Worm (Caenorhabditis elegans): Measurements from ENCODE around the gene W01C8.5.

The W01C8.5 gene

ce11 chrX:5715831-5716364, 18.8 kb upstream of the W01C8.5 start:
- TF ChIP-seq tab-1 (GFP tag; IDR thresholded peaks at IDR 0.05) (no peak), ztf-23 (GFP tag; IDR thresholded peaks at IDR 0.05) (no peak), klf-2 (GFP tag; conservative IDR thresholded peaks at IDR 0.05) (no peak), T22C8.4 (GFP tag; IDR thresholded peaks at IDR 0.05) (no peak), ztf-29 (GFP tag; IDR thresholded peaks at IDR 0.05) (no peak), ref-1 (GFP tag; conservative IDR thresholded peaks at IDR 0.05) (no peak), med-1 (GFP tag; optimal IDR thresholded peaks at IDR 0.05; ENCODE audit: insufficient read depth) (no peak), cog-1 (tag; optimal IDR thresholded peaks at IDR 0.05) (no peak), flt-1 (GFP tag; IDR thresholded peaks at IDR 0.05) (no peak)

- TF ChIP-seq flt-1 (GFP tag; IDR thresholded peaks at IDR 0.05): no peak
- TF ChIP-seq ztf-29 (GFP tag; IDR thresholded peaks at IDR 0.05): no peak
- no peak for TF ChIP-seq tab-1 (GFP tag; IDR thresholded peaks at IDR 0.05)
- no peak for TF ChIP-seq ztf-23 (GFP tag; IDR thresholded peaks at IDR 0.05)
- no peak for TF ChIP-seq cog-1 (tag; optimal IDR thresholded peaks at IDR 0.05)
- TF ChIP-seq T22C8.4 (GFP tag; IDR thresholded peaks at IDR 0.05): no peak
- no peak for TF ChIP-seq klf-2 (GFP tag; conservative IDR thresholded peaks at IDR 0.05)
- no peak for TF ChIP-seq ref-1 (GFP tag; conservative IDR thresholded peaks at IDR 0.05)
- TF ChIP-seq med-1 (GFP tag; optimal IDR thresholded peaks at IDR 0.05; ENCODE audit: insufficient read depth): no peak
These were observed 18.3 kb upstream of the W01C8.5 start for ce11 chrX:5715369-5715768.

ce11 chrX:5714077-5714675, 17.1 kb upstream of the W01C8.5 start, which contains the start of gene cyp-43A1:
Gene cyp-43A1, plus strand, starts transcription at chrX:5714522.
- TF ChIP-seq tab-1 (GFP tag; IDR thresholded peaks at IDR 0.05) (no peak), cog-1 (tag; optimal IDR thresholded peaks at IDR 0.05) (no peak), ref-1 (GFP tag; conservative IDR thresholded peaks at IDR 0.05) (no peak), med-1 (GFP tag; optimal IDR thresholded peaks at IDR 0.05; ENCODE audit: insufficient read depth) (no peak)

ce11 chrX:5713479-5713878, 16.4 kb upstream of the W01C8.5 start:
- TF ChIP-seq ztf-29 (GFP tag; IDR thresholded peaks at IDR 0.05): no peak
- TF ChIP-seq cog-1 (tag; optimal IDR thresholded peaks at IDR 0.05): no peak
- TF ChIP-seq ref-1 (GFP tag; conservative IDR thresholded peaks at IDR 0.05): no peak; the same call in 1 of the 2 replicates
- TF ChIP-seq flt-1 (GFP tag; IDR thresholded peaks at IDR 0.05): peak; percentile 40; the same call in 1 of the 2 replicates
- TF ChIP-seq med-1 (GFP tag; optimal IDR thresholded peaks at IDR 0.05; ENCODE audit: insufficient read depth): no peak
- peak; percentile 38; the same call in 1 of the 2 replicates for TF ChIP-seq ztf-23 (GFP tag; IDR thresholded peaks at IDR 0.05)
- TF ChIP-seq T22C8.4 (GFP tag; IDR thresholded peaks at IDR 0.05): no peak
- no peak; the same call in 1 of the 2 replicates for TF ChIP-seq tab-1 (GFP tag; IDR thresholded peaks at IDR 0.05)
- no peak for TF ChIP-seq klf-2 (GFP tag; conservative IDR thresholded peaks at IDR 0.05)

ce11 chrX:5710637-5711036, 13.5 kb upstream of the W01C8.5 start, which contains the start of gene cat-1:
Gene cat-1, minus strand, starts transcription at chrX:5710737.
- TF ChIP-seq klf-2 (GFP tag; conservative IDR thresholded peaks at IDR 0.05) (no peak), tab-1 (GFP tag; IDR thresholded peaks at IDR 0.05) (no peak), med-1 (GFP tag; optimal IDR thresholded peaks at IDR 0.05; ENCODE audit: insufficient read depth) (no peak), ztf-23 (GFP tag; IDR thresholded peaks at IDR 0.05) (no peak), ref-1 (GFP tag; conservative IDR thresholded peaks at IDR 0.05) (no peak), T22C8.4 (GFP tag; IDR thresholded peaks at IDR 0.05) (no peak), cog-1 (tag; optimal IDR thresholded peaks at IDR 0.05) (no peak), flt-1 (GFP tag; IDR thresholded peaks at IDR 0.05) (no peak), ztf-29 (GFP tag; IDR thresholded peaks at IDR 0.05) (no peak)

ce11 chrX:5709205-5709604, 12.1 kb upstream of the W01C8.5 start:
- TF ChIP-seq ref-1 (GFP tag; conservative IDR thresholded peaks at IDR 0.05) (no peak), klf-2 (GFP tag; conservative IDR thresholded peaks at IDR 0.05) (no peak), med-1 (GFP tag; optimal IDR thresholded peaks at IDR 0.05; ENCODE audit: insufficient read depth) (no peak)

ce11 chrX:5707809-5708208, 10.7 kb upstream of the W01C8.5 start:
- TF ChIP-seq ztf-29 (GFP tag; IDR thresholded peaks at IDR 0.05): peak; percentile 92
- peak; percentile 97 for TF ChIP-seq T22C8.4 (GFP tag; IDR thresholded peaks at IDR 0.05)
- peak; percentile 98 for TF ChIP-seq tab-1 (GFP tag; IDR thresholded peaks at IDR 0.05)
- peak; percentile 77 for TF ChIP-seq cog-1 (tag; optimal IDR thresholded peaks at IDR 0.05)
- TF ChIP-seq ref-1 (GFP tag; conservative IDR thresholded peaks at IDR 0.05): peak; percentile 92
- peak; percentile 81 for TF ChIP-seq med-1 (GFP tag; optimal IDR thresholded peaks at IDR 0.05; ENCODE audit: insufficient read depth)
- peak; percentile 97 for TF ChIP-seq ztf-23 (GFP tag; IDR thresholded peaks at IDR 0.05)
- peak; percentile 92 for TF ChIP-seq klf-2 (GFP tag; conservative IDR thresholded peaks at IDR 0.05)
- peak; percentile 99 for TF ChIP-seq flt-1 (GFP tag; IDR thresholded peaks at IDR 0.05)

ce11 chrX:5699555-5699954, 2.4 kb upstream of the W01C8.5 start:
- TF ChIP-seq cog-1 (tag; optimal IDR thresholded peaks at IDR 0.05) (no peak), T22C8.4 (GFP tag; IDR thresholded peaks at IDR 0.05) (no peak), ref-1 (GFP tag; conservative IDR thresholded peaks at IDR 0.05) (no peak)

ce11 chrX:5698419-5698818, 1.3 kb upstream of the W01C8.5 start:
- TF ChIP-seq ref-1 (GFP tag; conservative IDR thresholded peaks at IDR 0.05) (no peak), klf-2 (GFP tag; conservative IDR thresholded peaks at IDR 0.05) (no peak), med-1 (GFP tag; optimal IDR thresholded peaks at IDR 0.05; ENCODE audit: insufficient read depth) (no peak), flt-1 (GFP tag; IDR thresholded peaks at IDR 0.05) (no peak), tab-1 (GFP tag; IDR thresholded peaks at IDR 0.05) (no peak), ztf-29 (GFP tag; IDR thresholded peaks at IDR 0.05) (no peak), cog-1 (tag; optimal IDR thresholded peaks at IDR 0.05) (no peak), T22C8.4 (GFP tag; IDR thresholded peaks at IDR 0.05) (no peak), ztf-23 (GFP tag; IDR thresholded peaks at IDR 0.05) (no peak)

- TF ChIP-seq flt-1 (GFP tag; IDR thresholded peaks at IDR 0.05) (no peak), med-1 (GFP tag; optimal IDR thresholded peaks at IDR 0.05; ENCODE audit: insufficient read depth) (no peak), ref-1 (GFP tag; conservative IDR thresholded peaks at IDR 0.05) (no peak), ztf-29 (GFP tag; IDR thresholded peaks at IDR 0.05) (no peak), ztf-23 (GFP tag; IDR thresholded peaks at IDR 0.05) (no peak), T22C8.4 (GFP tag; IDR thresholded peaks at IDR 0.05) (no peak), cog-1 (tag; optimal IDR thresholded peaks at IDR 0.05) (no peak)
These were observed 911 bp downstream of the W01C8.5 start for ce11 chrX:5696197-5696596.
